Fruit fly (Drosophila melanogaster) whole organism, adult: ENCODE results near the gene CG15539.

Experiments used
- CG14711 ChIP-seq: fragments of 200-800 bp; sonication (Bioruptor generic); optimal IDR thresholded peaks from 2 replicates; lab custom pipeline; 2018; ENCODE audit warnings: missing biosample characterization, mild to moderate bottlenecking, missing genetic modification characterization, moderate library complexity
- CG5204 ChIP-seq: fragments of 200-800 bp; sonication (Bioruptor generic); optimal IDR thresholded peaks from 2 replicates; lab custom pipeline; 2016; ENCODE audit warnings: missing biosample characterization, missing genetic modification characterization
- CG7101 ChIP-seq: fragments of 200-800 bp; sonication (Bioruptor generic); optimal IDR thresholded peaks from 2 replicates; lab custom pipeline; 2018; ENCODE audit warnings: missing biosample characterization, mild to moderate bottlenecking, missing genetic modification characterization, moderate library complexity
- Crg-1 ChIP-seq: fragments of 200-800 bp; sonication (Bioruptor generic); optimal IDR thresholded peaks from 2 replicates; lab custom pipeline; 2016; ENCODE audit warnings: missing biosample characterization, missing genetic modification characterization
- Mnt ChIP-seq: fragments of 200-800 bp; sonication (Bioruptor generic); optimal IDR thresholded peaks from 2 replicates; lab custom pipeline; 2016; ENCODE audit warnings: missing biosample characterization, mild to moderate bottlenecking, missing genetic modification characterization
- cic ChIP-seq: fragments of 200-800 bp; sonication (Bioruptor generic); optimal IDR thresholded peaks from 2 replicates; lab custom pipeline; 2017; ENCODE audit warnings: missing biosample characterization, mild to moderate bottlenecking, missing genetic modification characterization, moderate library complexity

- TF ChIP-seq CG7101 (no peak), Mnt (GFP tag; lab: Kevin White, UChicago) (no peak), CG14711 (no peak), Crg-1 (GFP tag; lab: Kevin White, UChicago) (no peak), cic (GFP tag; lab: Kevin White, UChicago) (no peak), CG5204 (GFP tag; lab: Kevin White, UChicago) (no peak)
Observed at dm6 chr3R:30541469-30541868, 35.7 kb downstream of the CG15539 start.
